Worm (Caenorhabditis elegans): ENCODE data around the gene lam-2.
A peak's percentile ranks its signal among the peaks of the same experiment; 100 is the strongest.

The lam-2 gene

DNA sequence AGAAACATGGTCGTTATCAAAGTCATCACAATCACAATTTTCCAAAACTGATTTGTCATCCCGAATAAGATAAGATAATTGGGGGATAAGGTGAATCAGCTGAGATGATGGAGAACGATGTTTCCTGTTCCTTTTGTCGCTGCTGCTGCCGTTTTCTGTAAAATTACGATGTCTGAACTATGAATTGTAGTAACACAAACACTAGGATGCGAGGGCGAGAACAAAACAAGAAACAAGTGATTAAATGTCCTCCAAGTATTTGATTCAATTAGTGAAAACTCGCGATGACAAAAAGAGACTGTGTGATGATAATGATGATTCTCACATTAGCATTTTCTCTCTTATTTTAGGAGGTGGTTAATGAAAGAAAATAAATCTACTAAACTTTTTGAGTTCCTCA lies 4.8 kb upstream of the lam-2 start, which contains the start of gene C54D1.7:
Gene C54D1.7, minus strand, starts transcription at position 157 of the 400 bp plus-strand sequence.
- TF ChIP-seq nhr-28 (tag; optimal IDR thresholded peaks at IDR 0.05) (peak; percentile 10), lin-15B (tag; optimal IDR thresholded peaks at IDR 0.05) (no peak), hlh-30 (tag; optimal IDR thresholded peaks at IDR 0.05; ENCODE audit: insufficient read depth) (peak; percentile 11), mes-2 (tag; optimal IDR thresholded peaks at IDR 0.05; ENCODE audit: poor library complexity, severe bottlenecking) (no peak), unc-62 (GFP tag; optimal IDR thresholded peaks at IDR 0.05 in 1 of 2) (peak in 1 of 2 experiments; percentile 51), unc-62 (tag; optimal IDR thresholded peaks at IDR 0.05) (no peak)

DNA sequence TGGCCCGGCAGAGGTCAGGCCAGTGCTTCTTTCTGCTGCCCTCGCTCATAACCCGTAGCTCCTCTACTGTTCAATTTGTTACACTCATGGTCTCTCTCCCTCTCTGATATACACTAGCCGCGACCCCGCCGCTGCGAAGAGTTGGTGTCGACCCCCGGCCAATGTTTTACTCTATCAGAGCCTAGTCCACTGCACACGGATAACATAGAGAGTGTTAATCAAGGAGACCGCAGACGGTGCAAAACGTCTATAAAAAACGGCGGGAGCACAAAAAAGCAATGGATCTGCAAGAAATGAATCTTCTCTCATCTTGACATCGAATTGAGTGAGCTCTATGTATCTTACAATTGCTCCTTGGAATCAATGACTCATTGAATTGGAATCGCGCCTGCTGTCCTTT lies 2.4 kb upstream of the lam-2 start:
- TF ChIP-seq mep-1 (tag; optimal IDR thresholded peaks at IDR 0.05) (no peak), hlh-11 (tag; optimal IDR thresholded peaks at IDR 0.05) (peak; percentile 43), daf-16 (GFP tag; optimal IDR thresholded peaks at IDR 0.05) (peak in 1 of 2 experiments; percentile 4), daf-16 (tag; optimal IDR thresholded peaks at IDR 0.05) (no peak), dpl-1 (GFP tag; optimal IDR thresholded peaks at IDR 0.05) (no peak), lin-15B (tag; optimal IDR thresholded peaks at IDR 0.05) (no peak), lin-1 (GFP tag; IDR thresholded peaks at IDR 0.05) (no peak), pha-4 (GFP tag; IDR thresholded peaks at IDR 0.05) (no peak), pha-4 (tag; optimal IDR thresholded peaks at IDR 0.05) (no peak), dmd-6 (GFP tag; IDR thresholded peaks at IDR 0.05) (no peak), daf-12 (tag; optimal IDR thresholded peaks at IDR 0.05) (no peak), aha-1 (tag) (peak; percentile 92)

ce11 chrX:7151976-7152528 lies 1.0 kb upstream of the lam-2 start:
- no peak for TF ChIP-seq T20F7.1 (GFP tag; optimal IDR thresholded peaks at IDR 0.05)
- no peak for TF ChIP-seq snpc-1.2 (GFP tag; IDR thresholded peaks at IDR 0.05)
- no peak for TF ChIP-seq madf-5 (GFP tag; IDR thresholded peaks at IDR 0.05)
- no peak for TF ChIP-seq ztf-11 (tag; optimal IDR thresholded peaks at IDR 0.05)
- TF ChIP-seq daf-19 (GFP tag; conservative IDR thresholded peaks at IDR 0.05) = no peak
- TF ChIP-seq ceh-82 (tag; optimal IDR thresholded peaks at IDR 0.05) = no peak
- TF ChIP-seq nhr-111 (GFP tag; optimal IDR thresholded peaks at IDR 0.05) = no peak
- TF ChIP-seq aha-1 (tag) = peak; percentile 52
- TF ChIP-seq unc-62 (GFP tag; optimal IDR thresholded peaks at IDR 0.05 in 1 of 2) = peak in 1 of 2 experiments; percentile 8
- TF ChIP-seq unc-62 (tag; optimal IDR thresholded peaks at IDR 0.05) = no peak
- no peak for TF ChIP-seq daf-12 (tag; optimal IDR thresholded peaks at IDR 0.05)
- no peak for TF ChIP-seq lin-15B (tag; optimal IDR thresholded peaks at IDR 0.05)
- TF ChIP-seq hif-1 (tag; optimal IDR thresholded peaks at IDR 0.05) = no peak
- no peak for TF ChIP-seq Y105C5A.15 (GFP tag; IDR thresholded peaks at IDR 0.05)
- no peak for TF ChIP-seq nhr-6 (tag; optimal IDR thresholded peaks at IDR 0.05)

DNA sequence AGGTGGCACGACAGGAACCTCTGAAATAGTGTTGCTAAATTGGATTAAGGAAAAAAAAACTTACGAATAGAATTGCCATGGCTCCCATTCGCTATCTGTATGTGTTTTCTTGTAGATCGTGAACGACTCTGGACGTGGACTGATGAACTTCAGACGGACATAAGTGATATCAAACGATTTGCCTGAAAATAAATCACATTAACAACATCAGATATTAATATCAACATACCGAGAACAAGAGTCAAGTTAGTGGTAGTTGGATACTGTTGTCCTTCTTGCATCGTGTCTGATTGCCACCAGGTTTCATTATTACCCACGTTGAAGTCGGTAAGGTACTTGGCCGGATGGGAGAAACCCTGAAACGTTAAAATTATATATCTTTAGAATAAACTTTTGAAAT lies 1.4 kb downstream of the lam-2 start:
- TF ChIP-seq unc-62 (GFP tag; optimal IDR thresholded peaks at IDR 0.05 in 1 of 2) (peak in 1 of 2 experiments; percentile 87), unc-62 (tag; optimal IDR thresholded peaks at IDR 0.05) (no peak), zfp-3 (GFP tag; conservative IDR thresholded peaks at IDR 0.05) (no peak)

- TF ChIP-seq dve-1 (tag; optimal IDR thresholded peaks at IDR 0.05; ENCODE audit: insufficient read depth) = peak; percentile 39
- TF ChIP-seq unc-62 (GFP tag; optimal IDR thresholded peaks at IDR 0.05 in 1 of 2) = no peak
- no peak for TF ChIP-seq unc-62 (tag; optimal IDR thresholded peaks at IDR 0.05)
- no peak for TF ChIP-seq ces-1 (GFP tag; optimal IDR thresholded peaks at IDR 0.05)
- no peak for TF ChIP-seq F26F4.8 (GFP tag; conservative IDR thresholded peaks at IDR 0.05)
- TF ChIP-seq nhr-28 (tag; optimal IDR thresholded peaks at IDR 0.05) = peak; percentile 92
- TF ChIP-seq lin-39 (tag; optimal IDR thresholded peaks at IDR 0.05) = no peak
- TF ChIP-seq hlh-30 (tag; optimal IDR thresholded peaks at IDR 0.05; ENCODE audit: insufficient read depth) = peak; percentile 46
- no peak for TF ChIP-seq snpc-1.2 (GFP tag; IDR thresholded peaks at IDR 0.05)
- no peak for TF ChIP-seq hlh-11 (tag; optimal IDR thresholded peaks at IDR 0.05)
- no peak for TF ChIP-seq zfp-3 (GFP tag; conservative IDR thresholded peaks at IDR 0.05)
- no peak for TF ChIP-seq ctbp-1 (GFP tag; IDR thresholded peaks at IDR 0.05)
Observed at ce11 chrX:7143515-7143914, 7.5 kb downstream of the lam-2 start, which contains the start of gene alh-10. alh-10 (minus strand) TSS chrX:7143641.

All from whole organism, L4 larva.